Worm (Caenorhabditis elegans) whole organism, L4 larva: ENCODE measurements around the gene T19H12.12.

Source experiments
- daf-16 ChIP-seq, 3 experiments: sonication (generic microtip); optimal IDR thresholded peaks; 2 replicates each; lab custom pipeline; 2016 to 2017; ENCODE audit warnings: missing genetic modification characterization in 3 of 3, missing genetic modification reagents in 3 of 3, mild to moderate bottlenecking in 2 of 3, missing compliant biosample characterization in 2 of 3, missing biosample characterization in 1 of 3, moderate library complexity in 1 of 3
- dpl-1 ChIP-seq: fragments of 150-350 bp; optimal IDR thresholded peaks from 2 replicates; lab custom pipeline; 2014; ENCODE audit warnings: missing biosample characterization, missing genetic modification reagents, missing genetic modification characterization
- hlh-30 ChIP-seq: sonication (generic microtip); optimal IDR thresholded peaks from 2 replicates; lab custom pipeline; 2017; ENCODE audit warnings: antibody characterized with exemption, mild to moderate bottlenecking, missing genetic modification characterization, missing compliant biosample characterization; ENCODE audit not compliant: insufficient read depth
- lin-39 ChIP-seq: fragments of 150-350 bp; optimal IDR thresholded peaks from 2 replicates; lab custom pipeline; 2014; ENCODE audit warnings: missing biosample characterization, missing genetic modification reagents, missing genetic modification characterization
- nhr-28 ChIP-seq: fragments of 150-350 bp; optimal IDR thresholded peaks from 2 replicates; lab custom pipeline; 2014; ENCODE audit warnings: missing biosample characterization, missing genetic modification characterization
- nhr-6 ChIP-seq: fragments of 150-350 bp; optimal IDR thresholded peaks from 2 replicates; lab custom pipeline; 2014; ENCODE audit warnings: missing biosample characterization, missing genetic modification characterization
- nhr-77 ChIP-seq: fragments of 150-350 bp; optimal IDR thresholded peaks from 2 replicates; lab custom pipeline; 2014; ENCODE audit warnings: missing biosample characterization, missing genetic modification characterization
- pha-4 ChIP-seq, 2 experiments: fragments of 150-350 bp in 1 of 2; fragments of 200-800 bp in 1 of 2; sonication (Bioruptor generic) in 1 of 2; IDR thresholded peaks in 1 of 2; optimal IDR thresholded peaks in 1 of 2; 2 replicates each; pipeline versions ENCODE4 v1.3.6 to Lab custom; 2014 to 2022; ENCODE audit warnings: missing genetic modification characterization in 2 of 2, missing genetic modification reagents in 2 of 2, missing biosample characterization in 1 of 2, missing compliant biosample characterization in 1 of 2
- snpc-4 ChIP-seq: fragments of 150-350 bp; optimal IDR thresholded peaks from 2 replicates; lab custom pipeline; 2014; ENCODE audit warnings: missing biosample characterization, missing genetic modification characterization

DNA sequence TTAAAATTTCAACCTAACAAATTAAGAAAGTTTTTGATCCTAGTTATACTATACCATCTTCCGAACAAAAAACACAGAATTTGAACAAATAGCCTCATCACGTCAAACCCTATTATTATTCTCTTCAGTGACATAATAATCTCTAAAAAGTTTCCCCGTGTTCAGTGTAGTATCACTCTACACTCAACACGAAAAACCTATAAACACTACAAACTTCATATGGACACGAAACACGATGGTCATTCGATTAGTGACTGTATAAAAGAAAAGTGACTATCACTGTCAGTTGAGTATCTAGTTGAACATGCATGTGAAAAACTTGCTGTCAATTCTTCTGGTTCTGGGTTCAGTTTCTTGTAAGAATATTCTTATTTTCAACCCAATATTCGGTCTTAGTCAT lies 19.1 kb downstream of the T19H12.12 start, which contains the start of gene ugt-8:
- TF ChIP-seq dpl-1 (GFP tag; lab: Kevin White, UChicago) (no peak), pha-4 (GFP tag; IDR thresholded peaks at IDR 0.05; lab: Robert Waterston, UW) (no peak), pha-4 (tag; optimal IDR thresholded peaks at IDR 0.05; lab: Kevin White, UChicago) (no peak), hlh-30 (tag; lab: Kevin White, UChicago) (no peak), nhr-28 (tag; lab: Kevin White, UChicago) (peak; percentile 100), nhr-6 (tag; lab: Kevin White, UChicago) (no peak), snpc-4 (tag; lab: Kevin White, UChicago) (no peak), nhr-77 (no peak), lin-39 (tag; lab: Kevin White, UChicago) (no peak), daf-16 (GFP tag; optimal IDR thresholded peaks at IDR 0.05; lab: Kevin White, UChicago) (no peak), daf-16 (tag; optimal IDR thresholded peaks at IDR 0.05; lab: Kevin White, UChicago) (no peak)
